Worm (Caenorhabditis elegans): Measurements from ENCODE around the gene nars-2.

The nars-2 gene

ce11 chrIII:11484139-11484590 is 16.4 kb downstream of the nars-2 start, which contains the start of gene fbxa-220:
fbxa-220 (minus strand) TSS chrIII:11484189.
- no peak for TF ChIP-seq unc-62 (GFP tag; optimal IDR thresholded peaks at IDR 0.05)
- no peak for TF ChIP-seq dmd-4 (tag; optimal IDR thresholded peaks at IDR 0.05)
- TF ChIP-seq ceh-16 (tag; optimal IDR thresholded peaks at IDR 0.05) = no peak
- TF ChIP-seq mbf-1 (tag; optimal IDR thresholded peaks at IDR 0.05) = no peak
- no peak for TF ChIP-seq ztf-1 (GFP tag; conservative IDR thresholded peaks at IDR 0.05)
- TF ChIP-seq nhr-12 (tag; optimal IDR thresholded peaks at IDR 0.05) = no peak
- no peak for TF ChIP-seq nhr-23 (tag; optimal IDR thresholded peaks at IDR 0.05)
- TF ChIP-seq lin-39 (tag; optimal IDR thresholded peaks at IDR 0.05) = no peak
- TF ChIP-seq snpc-4 (tag; optimal IDR thresholded peaks at IDR 0.05) = no peak

- TF ChIP-seq C34F6.9 (tag; optimal IDR thresholded peaks at IDR 0.05) = no peak
- TF ChIP-seq nhr-12 (tag; optimal IDR thresholded peaks at IDR 0.05) = no peak
- no peak for TF ChIP-seq ztf-4 (tag; optimal IDR thresholded peaks at IDR 0.05)
- no peak for TF ChIP-seq elt-1 (tag; optimal IDR thresholded peaks at IDR 0.05)
- no peak for TF ChIP-seq aly-2 (tag; optimal IDR thresholded peaks at IDR 0.05)
- TF ChIP-seq nhr-129 (tag; optimal IDR thresholded peaks at IDR 0.05) = no peak
- TF ChIP-seq ceh-82 (tag; optimal IDR thresholded peaks at IDR 0.05) = no peak
- no peak for TF ChIP-seq nhr-11 (tag; optimal IDR thresholded peaks at IDR 0.05)
- no peak for TF ChIP-seq nhr-25 (tag; optimal IDR thresholded peaks at IDR 0.05)
These were observed 19.2 kb downstream of the nars-2 start for ce11 chrIII:11481309-11481845.

ce11 chrIII:11478468-11479363 is 21.8 kb downstream of the nars-2 start:
- TF ChIP-seq C34F6.9 (tag; optimal IDR thresholded peaks at IDR 0.05) = no peak
- no peak for TF ChIP-seq lin-11 (tag; optimal IDR thresholded peaks at IDR 0.05)
- peak; percentile 33 for TF ChIP-seq nhr-25 (tag; optimal IDR thresholded peaks at IDR 0.05)
- TF ChIP-seq mab-5 (tag; optimal IDR thresholded peaks at IDR 0.05) = no peak
- TF ChIP-seq fos-1 (tag; optimal IDR thresholded peaks at IDR 0.05) = peak; percentile 11
- TF ChIP-seq dmd-4 (tag; optimal IDR thresholded peaks at IDR 0.05) = no peak
- no peak for TF ChIP-seq lin-13 (GFP tag; optimal IDR thresholded peaks at IDR 0.05)

- TF ChIP-seq mbf-1 (tag; optimal IDR thresholded peaks at IDR 0.05) = no peak
These were observed 23.2 kb downstream of the nars-2 start for ce11 chrIII:11477307-11477706.

ce11 chrIII:11474674-11475306 is 25.8 kb downstream of the nars-2 start:
- TF ChIP-seq elt-1 (tag; optimal IDR thresholded peaks at IDR 0.05) (no peak), R02D3.7 (tag; optimal IDR thresholded peaks at IDR 0.05) (no peak), nhr-237 (tag; optimal IDR thresholded peaks at IDR 0.05) (no peak), mdl-1 (tag; optimal IDR thresholded peaks at IDR 0.05) (no peak), lin-39 (tag; optimal IDR thresholded peaks at IDR 0.05) (no peak), egl-27 (tag; optimal IDR thresholded peaks at IDR 0.05) (no peak), unc-62 (GFP tag; optimal IDR thresholded peaks at IDR 0.05) (no peak), sma-3 (GFP tag; optimal IDR thresholded peaks at IDR 0.05) (no peak), ceh-82 (tag; optimal IDR thresholded peaks at IDR 0.05) (no peak), lin-11 (tag; optimal IDR thresholded peaks at IDR 0.05) (no peak), dmd-4 (tag; optimal IDR thresholded peaks at IDR 0.05) (no peak)

ce11 chrIII:11472861-11473260 is 27.7 kb downstream of the nars-2 start:
- no peak for TF ChIP-seq nhr-25 (tag; optimal IDR thresholded peaks at IDR 0.05)
- no peak for TF ChIP-seq lin-13 (GFP tag; optimal IDR thresholded peaks at IDR 0.05)
- no peak for TF ChIP-seq peb-1 (tag; optimal IDR thresholded peaks at IDR 0.05)
- no peak for TF ChIP-seq ZK546.5 (tag; optimal IDR thresholded peaks at IDR 0.05)
- TF ChIP-seq sem-4 (tag; optimal IDR thresholded peaks at IDR 0.05) = no peak
